Fruit fly (Drosophila melanogaster) whole organism, embryonic: Measurements from ENCODE around the gene Gale.

ENCODE experiments used
- BtbVII ChIP-seq: fragments of 200-800 bp; sonication (Bioruptor generic); optimal IDR thresholded peaks from 3 replicates; lab custom pipeline; 2017; ENCODE audit warnings: missing biosample characterization, mild to moderate bottlenecking, missing genetic modification characterization
- CG10267 ChIP-seq: fragments of 200-800 bp; sonication (Bioruptor generic); optimal IDR thresholded peaks from 2 replicates; lab custom pipeline; 2018; ENCODE audit warnings: missing biosample characterization, mild to moderate bottlenecking, missing genetic modification characterization, moderate library complexity
- CG10274 ChIP-seq: fragments of 200-800 bp; sonication (Bioruptor generic); optimal IDR thresholded peaks from 3 replicates; lab custom pipeline; 2017; ENCODE audit warnings: missing biosample characterization, mild to moderate bottlenecking, missing genetic modification characterization
- CG10321 ChIP-seq: fragments of 200-800 bp; sonication (Bioruptor generic); IDR thresholded peaks from 2 replicates; pipeline ENCODE4 v1.3.6; 2022; ENCODE audit warnings: missing biosample characterization, missing genetic modification characterization
- CG10366 ChIP-seq: fragments of 200-800 bp; sonication (Bioruptor generic); IDR thresholded peaks from 2 replicates; pipeline ENCODE4 v1.3.6; 2022; ENCODE audit warnings: missing biosample characterization, missing genetic modification characterization
- CG10431 ChIP-seq: fragments of 200-800 bp; sonication (Bioruptor generic); optimal IDR thresholded peaks from 3 replicates; lab custom pipeline; 2018; ENCODE audit warnings: missing biosample characterization, mild to moderate bottlenecking, missing genetic modification characterization
- CG11398 ChIP-seq: fragments of 200-800 bp; sonication (Bioruptor generic); optimal IDR thresholded peaks from 2 replicates; lab custom pipeline; 2016; ENCODE audit warnings: missing biosample characterization, missing genetic modification characterization
- CG12219 ChIP-seq: fragments of 200-800 bp; sonication (Bioruptor generic); optimal IDR thresholded peaks from 3 replicates; lab custom pipeline; 2018; ENCODE audit warnings: missing biosample characterization, mild to moderate bottlenecking, missing genetic modification characterization
- CG12942 ChIP-seq: fragments of 200-800 bp; sonication (Bioruptor generic); optimal IDR thresholded peaks from 3 replicates; lab custom pipeline; 2016; ENCODE audit warnings: missing biosample characterization, missing genetic modification characterization
- CG13624 ChIP-seq: fragments of 200-800 bp; sonication (Bioruptor generic); optimal IDR thresholded peaks from 2 replicates; lab custom pipeline; 2016; ENCODE audit warnings: missing biosample characterization, missing genetic modification characterization
- CG18599 ChIP-seq: fragments of 200-800 bp; sonication (Bioruptor generic); optimal IDR thresholded peaks from 3 replicates; lab custom pipeline; 2017; ENCODE audit warnings: missing biosample characterization, missing genetic modification characterization, mild to moderate bottlenecking, moderate library complexity, missing genetic modification reagents
- CG2712 ChIP-seq: fragments of 200-800 bp; optimal IDR thresholded peaks from 3 replicates; lab custom pipeline; 2019; ENCODE audit warnings: missing biosample characterization, mild to moderate bottlenecking, missing genetic modification characterization, moderate library complexity
- CG30020 ChIP-seq: fragments of 200-800 bp; optimal IDR thresholded peaks from 2 replicates; lab custom pipeline; 2019; ENCODE audit warnings: missing biosample characterization, mild to moderate bottlenecking, missing genetic modification characterization, moderate library complexity
- CG6765 ChIP-seq: fragments of 200-800 bp; sonication (Bioruptor generic); optimal IDR thresholded peaks from 3 replicates; lab custom pipeline; 2017; ENCODE audit warnings: missing biosample characterization, mild to moderate bottlenecking, missing genetic modification characterization
- CG8765 ChIP-seq: fragments of 200-800 bp; sonication (Bioruptor generic); IDR thresholded peaks from 2 replicates; pipeline ENCODE4 v1.3.6; 2022; ENCODE audit warnings: missing biosample characterization, missing genetic modification characterization
- CG8924 ChIP-seq: fragments of 200-800 bp; optimal IDR thresholded peaks from 3 replicates; lab custom pipeline; 2019; ENCODE audit warnings: missing biosample characterization, mild to moderate bottlenecking, missing genetic modification characterization, moderate library complexity
- CG9609 ChIP-seq: fragments of 200-800 bp; sonication (Bioruptor generic); optimal IDR thresholded peaks from 3 replicates; lab custom pipeline; 2016; ENCODE audit warnings: missing biosample characterization, missing genetic modification characterization
- CG9876 ChIP-seq: fragments of 200-800 bp; sonication (Bioruptor generic); optimal IDR thresholded peaks from 2 replicates; lab custom pipeline; 2016; ENCODE audit warnings: missing biosample characterization, missing genetic modification characterization
- CkIIα-i1 ChIP-seq: fragments of 200-800 bp; sonication (Bioruptor generic); IDR thresholded peaks from 2 replicates; pipeline ENCODE4 v1.3.6; 2022; ENCODE audit warnings: missing biosample characterization, missing genetic modification characterization
- CrebB ChIP-seq: fragments of 200-800 bp; sonication (Bioruptor generic); optimal IDR thresholded peaks from 3 replicates; lab custom pipeline; 2018; ENCODE audit warnings: missing biosample characterization, mild to moderate bottlenecking, missing genetic modification characterization
- Dad ChIP-seq: fragments of 200-800 bp; sonication (Bioruptor generic); optimal IDR thresholded peaks from 3 replicates; lab custom pipeline; 2016; ENCODE audit warnings: missing biosample characterization, missing genetic modification characterization
- Deaf1 ChIP-seq: fragments of 200-800 bp; optimal IDR thresholded peaks from 3 replicates; lab custom pipeline; 2019; ENCODE audit warnings: missing biosample characterization, mild to moderate bottlenecking, missing genetic modification characterization, moderate library complexity
- Dek ChIP-seq: fragments of 200-800 bp; sonication (Bioruptor generic); optimal IDR thresholded peaks from 3 replicates; lab custom pipeline; 2019; ENCODE audit warnings: missing biosample characterization, mild to moderate bottlenecking, missing genetic modification characterization, moderate library complexity
- Doc2 ChIP-seq: fragments of 200-800 bp; sonication (Bioruptor generic); IDR thresholded peaks from 2 replicates; pipeline ENCODE4 v1.3.6; 2022; ENCODE audit warnings: missing biosample characterization, missing genetic modification characterization
- Elba2 ChIP-seq: fragments of 200-800 bp; sonication (Bioruptor generic); optimal IDR thresholded peaks from 3 replicates; lab custom pipeline; 2016; ENCODE audit warnings: missing biosample characterization, missing genetic modification characterization
- Ets97D ChIP-seq: fragments of 200-800 bp; sonication (Bioruptor generic); optimal IDR thresholded peaks from 3 replicates; lab custom pipeline; 2016; ENCODE audit warnings: missing biosample characterization, missing genetic modification characterization
- Hmr ChIP-seq: fragments of 200-800 bp; sonication (Bioruptor generic); optimal IDR thresholded peaks from 3 replicates; lab custom pipeline; 2017; ENCODE audit warnings: mild to moderate bottlenecking, missing biosample characterization, missing genetic modification reagents, missing genetic modification characterization
- Med ChIP-seq: fragments of 200-800 bp; sonication (Bioruptor generic); peaks from one replicate; lab custom pipeline; 2016; ENCODE audit warnings: missing biosample characterization, missing genetic modification characterization, mild to moderate bottlenecking, inconsistent platforms, moderate library complexity
- Nf-YC ChIP-seq: fragments of 200-800 bp; optimal IDR thresholded peaks from 3 replicates; lab custom pipeline; 2019; ENCODE audit warnings: missing biosample characterization, mild to moderate bottlenecking, missing genetic modification characterization, moderate library complexity
- Pdp1 ChIP-seq, 2 experiments: fragments of 200-800 bp; sonication (Bioruptor generic); optimal IDR thresholded peaks; 3 replicates each; lab custom pipeline; 2016; ENCODE audit warnings: missing biosample characterization in 2 of 2, missing genetic modification characterization in 2 of 2, mild to moderate bottlenecking in 1 of 2, moderate library complexity in 1 of 2
- Spps ChIP-seq: fragments of 200-800 bp; sonication (Bioruptor generic); optimal IDR thresholded peaks from 2 replicates; lab custom pipeline; 2018; ENCODE audit warnings: missing biosample characterization, mild to moderate bottlenecking, missing genetic modification characterization
- Tbp ChIP-seq: fragments of >200 bp; optimal IDR thresholded peaks from 2 replicates; lab custom pipeline; 2018; ENCODE audit warnings: missing biosample characterization, missing genetic modification characterization
- aop ChIP-seq: fragments of 200-800 bp; sonication (Bioruptor generic); IDR thresholded peaks from 2 replicates; pipeline ENCODE4 v1.3.6; 2022; ENCODE audit warnings: missing biosample characterization, missing genetic modification characterization
- crp ChIP-seq, 2 experiments: fragments of 200-800 bp; sonication (Bioruptor generic); optimal IDR thresholded peaks; 2 replicates in 1 of 2; 3 replicates in 1 of 2; lab custom pipeline; 2017; ENCODE audit warnings: missing biosample characterization in 2 of 2, missing genetic modification characterization in 2 of 2, mild to moderate bottlenecking in 1 of 2, moderate library complexity in 1 of 2
- dan ChIP-seq: fragments of 200-800 bp; sonication (Bioruptor generic); IDR thresholded peaks from 2 replicates; pipeline ENCODE4 v1.3.6; 2022; ENCODE audit warnings: missing biosample characterization, missing genetic modification characterization
- eve ChIP-seq, 2 experiments: fragments of >200 bp; optimal IDR thresholded peaks; 2 replicates each; lab custom pipeline; 2017; ENCODE audit warnings: missing biosample characterization in 2 of 2, missing genetic modification characterization in 2 of 2
- fu2 ChIP-seq: fragments of 200-800 bp; sonication (Bioruptor generic); optimal IDR thresholded peaks from 2 replicates; lab custom pipeline; 2016; ENCODE audit warnings: missing biosample characterization, missing genetic modification characterization
- hth ChIP-seq: fragments of >200 bp; optimal IDR thresholded peaks from 2 replicates; lab custom pipeline; 2017; ENCODE audit warnings: inconsistent platforms
- jing ChIP-seq: fragments of 200-800 bp; sonication (Bioruptor generic); optimal IDR thresholded peaks from 2 replicates; lab custom pipeline; 2018; ENCODE audit warnings: missing biosample characterization, mild to moderate bottlenecking, missing genetic modification characterization
- lab ChIP-seq: fragments of 200-800 bp; sonication (Bioruptor generic); optimal IDR thresholded peaks from 3 replicates; lab custom pipeline; 2017; ENCODE audit warnings: missing biosample characterization, missing genetic modification characterization, mild to moderate bottlenecking, moderate library complexity, missing genetic modification reagents
- nerfin-2 ChIP-seq: fragments of 200-800 bp; sonication (Bioruptor generic); IDR thresholded peaks from 2 replicates; pipeline ENCODE4 v1.3.6; 2022; ENCODE audit warnings: missing biosample characterization, missing genetic modification characterization; ENCODE audit not compliant: partially characterized antibody
- psq ChIP-seq: fragments of 200-800 bp; sonication (Bioruptor generic); optimal IDR thresholded peaks from 2 replicates; lab custom pipeline; 2017; ENCODE audit warnings: missing biosample characterization, missing genetic modification characterization
- sd ChIP-seq: fragments of 200-800 bp; sonication (Bioruptor generic); optimal IDR thresholded peaks from 3 replicates; lab custom pipeline; 2018; ENCODE audit warnings: missing biosample characterization, mild to moderate bottlenecking, missing genetic modification characterization, moderate library complexity
- sens ChIP-seq: fragments of 200-800 bp; sonication (Bioruptor generic); peaks from one replicate; lab custom pipeline; 2016; ENCODE audit warnings: missing biosample characterization, missing genetic modification characterization
- slou ChIP-seq: fragments of 200-800 bp; sonication (Bioruptor generic); optimal IDR thresholded peaks from 3 replicates; lab custom pipeline; 2016; ENCODE audit warnings: missing biosample characterization, missing genetic modification characterization
- ttk ChIP-seq: fragments of 200-800 bp; sonication (Bioruptor generic); IDR thresholded peaks from 2 replicates; pipeline ENCODE4 v2.1.2; 2022; ENCODE audit warnings: missing biosample characterization, missing genetic modification characterization
- vvl ChIP-seq: fragments of 200-800 bp; sonication (Bioruptor generic); IDR thresholded peaks from 2 replicates; pipeline ENCODE4 v1.3.6; 2022; ENCODE audit warnings: missing biosample characterization, missing genetic modification characterization
- wdn ChIP-seq: fragments of 200-800 bp; sonication (Bioruptor generic); IDR thresholded peaks from 2 replicates; pipeline ENCODE4 v1.3.6; 2022; ENCODE audit warnings: missing biosample characterization, missing genetic modification characterization
- zfh1 ChIP-seq: fragments of 200-800 bp; sonication (Bioruptor generic); IDR thresholded peaks from 3 replicates; pipeline ENCODE4 v1.3.6; 2022; ENCODE audit warnings: missing biosample characterization, missing genetic modification characterization
- zfh2 ChIP-seq: fragments of 200-800 bp; sonication (Bioruptor generic); optimal IDR thresholded peaks from 2 replicates; lab custom pipeline; 2016; ENCODE audit warnings: missing biosample characterization, missing genetic modification characterization

Gale gene

dm6 chr3L:647529-647928 lies 826 bp upstream of the Gale start (continued):
- TF ChIP-seq slou (GFP tag; lab: Kevin White, UChicago) (no peak), CG10366 (GFP tag; lab: Robert Waterston, UW) (no peak), sd (peak; percentile 87), Tbp (GFP tag; lab: Kevin White, UChicago) (no peak), sens (GFP tag; lab: Kevin White, UChicago) (peak; percentile 58), Nf-YC (tag; lab: Kevin White, UChicago) (no peak), fu2 (GFP tag; lab: Kevin White, UChicago) (no peak), zfh1 (GFP tag; lab: Robert Waterston, UW) (no peak), CG10274 (GFP tag; lab: Kevin White, UChicago) (no peak), CG10431 (GFP tag; lab: Kevin White, UChicago) (no peak), lab (no peak), wdn (GFP tag; lab: Robert Waterston, UW) (no peak), Doc2 (no peak), CG2712 (tag; lab: Kevin White, UChicago) (no peak), CG30020 (tag; lab: Kevin White, UChicago) (no peak), Deaf1 (peak; percentile 31), CG9876 (GFP tag; lab: Kevin White, UChicago) (no peak), CG8765 (no peak), CG12942 (no peak), Pdp1 (GFP tag; optimal IDR thresholded peaks at IDR 0.05; lab: Kevin White, UChicago) (peak in 1 of 2 experiments; percentile 23)

dm6 chr3L:649025-649769 lies 842 bp downstream of the Gale start:
- TF ChIP-seq crp (GFP tag; optimal IDR thresholded peaks at IDR 0.05; lab: Kevin White, UChicago) (no peak), jing (GFP tag; lab: Kevin White, UChicago) (no peak), CrebB (no peak), CG9609 (GFP tag; lab: Kevin White, UChicago) (no peak), Elba2 (GFP tag; lab: Kevin White, UChicago) (no peak), Hmr (GFP tag; lab: Kevin White, UChicago) (no peak), CG11398 (GFP tag; lab: Kevin White, UChicago) (no peak), eve (GFP tag; optimal IDR thresholded peaks at IDR 0.05; lab: Kevin White, UChicago) (no peak), CG10321 (GFP tag; lab: Robert Waterston, UW) (no peak), vvl (GFP tag; lab: Robert Waterston, UW) (no peak), CG9876 (GFP tag; lab: Kevin White, UChicago) (no peak), Spps (no peak), nerfin-2 (GFP tag; lab: Robert Waterston, UW) (no peak), CG18599 (GFP tag; lab: Kevin White, UChicago) (no peak), zfh2 (GFP tag; lab: Kevin White, UChicago) (no peak), Dek (no peak), Ets97D (no peak), CG10267 (tag; lab: Kevin White, UChicago) (no peak), CG6765 (GFP tag; lab: Kevin White, UChicago) (no peak), CG8924 (tag; lab: Kevin White, UChicago) (no peak), CG13624 (GFP tag; lab: Kevin White, UChicago) (no peak), CG12219 (GFP tag; lab: Kevin White, UChicago) (no peak), BtbVII (GFP tag; lab: Kevin White, UChicago) (no peak), CkIIα-i1 (GFP tag; lab: Robert Waterston, UW) (0 out of 2 replicates have a peak, but pooled peaks have one; percentile 4), Dad (GFP tag; lab: Kevin White, UChicago) (no peak), psq (GFP tag; lab: Kevin White, UChicago) (no peak), Deaf1 (no peak), Med (peak; percentile 20), aop (GFP tag; lab: Robert Waterston, UW) (0 out of 2 replicates have a peak, but pooled peaks have one; percentile 10), CG12942 (no peak), hth (lab: Kevin White, UChicago) (no peak), ttk (no peak), dan (GFP tag; lab: Robert Waterston, UW) (no peak)
